Worm (Caenorhabditis elegans): ENCODE measurements around the gene grl-27.

grl-27 gene

ce11 chrV:3535260-3535659, 40.4 kb downstream of the grl-27 start, which contains the start of gene nhr-221:
TSS of gene nhr-221 (minus strand) at chrV:3535360.
- TF ChIP-seq efl-1 (optimal IDR thresholded peaks at IDR 0.05): no peak
- TF ChIP-seq efl-1 (GFP tag; optimal IDR thresholded peaks at IDR 0.05 in 1 of 2): peak in 1 of 2 experiments; percentile 47
- no peak for TF ChIP-seq dpl-1 (GFP tag; optimal IDR thresholded peaks at IDR 0.05)

- peak; percentile 35 for TF ChIP-seq fkh-8 (tag; optimal IDR thresholded peaks at IDR 0.05)
- TF ChIP-seq zag-1 (tag; optimal IDR thresholded peaks at IDR 0.05): no peak
Measured at ce11 chrV:3530403-3530802, 45.3 kb downstream of the grl-27 start, which contains the start of gene srbc-66. TSS of gene srbc-66 (plus strand) at chrV:3530703.

ce11 chrV:3526882-3527281, 48.8 kb downstream of the grl-27 start, which contains the start of gene str-260:
TSS of gene str-260 (plus strand) at chrV:3527182.
- no peak for TF ChIP-seq jun-1 (tag; optimal IDR thresholded peaks at IDR 0.05)
- TF ChIP-seq nhr-20 (tag; optimal IDR thresholded peaks at IDR 0.05): no peak
- TF ChIP-seq nhr-28 (tag; optimal IDR thresholded peaks at IDR 0.05): no peak
- no peak for TF ChIP-seq unc-86 (tag; optimal IDR thresholded peaks at IDR 0.05)
- no peak for TF ChIP-seq dsc-1 (tag; optimal IDR thresholded peaks at IDR 0.05)
- no peak for TF ChIP-seq ceh-82 (tag; optimal IDR thresholded peaks at IDR 0.05)
- no peak for TF ChIP-seq nhr-19 (GFP tag; conservative IDR thresholded peaks at IDR 0.05)
- TF ChIP-seq C04F5.9 (tag; optimal IDR thresholded peaks at IDR 0.05): no peak
